Fruit fly (Drosophila melanogaster): Measurements from ENCODE around the gene Zw10.

DNA sequence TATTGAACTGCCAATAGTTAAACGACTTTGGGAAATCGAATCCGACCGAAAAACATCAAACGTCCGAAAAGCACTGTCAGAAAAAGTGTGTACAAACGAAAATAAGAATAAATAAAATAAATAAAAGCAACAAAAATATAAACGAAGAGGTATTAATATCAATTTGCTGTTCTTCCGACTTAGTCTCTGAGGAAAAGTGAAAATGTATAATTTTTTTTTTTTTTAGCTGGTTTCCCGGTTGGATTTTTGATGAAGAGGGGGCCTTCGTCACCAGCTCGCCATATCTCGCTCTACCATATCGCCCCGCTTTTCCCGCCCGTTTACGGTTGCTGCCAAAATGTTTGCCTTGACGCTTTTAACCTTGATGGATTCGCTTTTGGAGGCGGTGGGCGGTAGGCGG lies 34.6 kb downstream of the Zw10 start:
- TF ChIP-seq salm (tag; optimal IDR thresholded peaks at IDR 0.05), result no peak
- no peak for TF ChIP-seq wor (GFP tag; IDR thresholded peaks at IDR 0.05)
- TF ChIP-seq CG16815 (GFP tag; optimal IDR thresholded peaks at IDR 0.05), result no peak
- no peak for TF ChIP-seq CG13123 (GFP tag; optimal IDR thresholded peaks at IDR 0.05)
- TF ChIP-seq CG4820 (GFP tag; optimal IDR thresholded peaks at IDR 0.05), result no peak
- peak; percentile 24; the same call in 1 of the 2 replicates for TF ChIP-seq Ptx1 (GFP tag; IDR thresholded peaks at IDR 0.05)
- no peak for TF ChIP-seq lola (GFP tag; optimal IDR thresholded peaks at IDR 0.05)
- no peak for TF ChIP-seq CG2875 (GFP tag; optimal IDR thresholded peaks at IDR 0.05)
- TF ChIP-seq Dll (GFP tag; IDR thresholded peaks at IDR 0.05; ENCODE audit: partially characterized antibody), result no peak
- no peak for TF ChIP-seq Trl (optimal IDR thresholded peaks at IDR 0.05)
- TF ChIP-seq Trl (GFP tag; optimal IDR thresholded peaks at IDR 0.05), result no peak
- no peak for TF ChIP-seq h (optimal IDR thresholded peaks at IDR 0.05)
- no peak for TF ChIP-seq fd96Cb (tag; optimal IDR thresholded peaks at IDR 0.05)
- no peak for TF ChIP-seq Elba2 (GFP tag; optimal IDR thresholded peaks at IDR 0.05)
- TF ChIP-seq tna (GFP tag; IDR thresholded peaks at IDR 0.05; ENCODE audit: partially characterized antibody), result no peak
